Worm (Caenorhabditis elegans): ENCODE data around the gene F55C5.17.

Gene F55C5.17

DNA sequence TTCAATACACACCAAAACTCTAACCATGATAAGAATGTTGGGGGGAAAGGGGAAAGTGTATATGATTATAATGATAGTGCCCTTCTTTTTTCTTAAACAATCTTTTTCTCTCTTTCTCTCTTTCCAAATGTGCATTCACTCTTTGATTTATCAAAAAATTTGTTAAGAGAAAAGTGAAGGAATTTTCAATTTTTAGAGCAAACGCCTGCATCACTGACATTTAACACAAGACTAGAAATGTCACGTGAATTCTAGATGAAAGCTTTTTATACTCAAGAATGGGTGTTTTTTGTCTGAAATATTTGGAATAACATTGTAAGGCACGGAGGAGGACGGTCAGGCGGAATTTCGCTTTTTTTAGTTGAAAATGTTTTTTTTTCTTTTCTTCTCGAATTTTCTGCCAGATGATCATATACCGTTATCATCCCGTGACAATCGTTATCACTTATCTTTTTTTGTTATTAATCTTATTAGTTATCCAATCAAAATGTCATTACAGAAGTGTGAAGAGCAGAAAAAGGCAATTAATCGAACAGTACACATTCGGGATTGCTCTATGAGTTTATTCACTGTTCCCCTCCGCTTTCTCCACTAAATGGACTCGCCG is at the start of gene F55C5.17, which contains the start of gene frm-7:
Gene F55C5.17, plus strand, starts transcription at position 557 of the 607 bp plus-strand sequence.
Gene frm-7, plus strand, starts transcription at position 500 of the 607 bp plus-strand sequence.
- TF ChIP-seq him-1 (tag; optimal IDR thresholded peaks at IDR 0.05) (no peak), dao-5 (tag; optimal IDR thresholded peaks at IDR 0.05) (no peak), W03F9.2 (tag; optimal IDR thresholded peaks at IDR 0.05) (no peak)

- TF ChIP-seq dao-5 (tag; optimal IDR thresholded peaks at IDR 0.05) (no peak), W03F9.2 (tag; optimal IDR thresholded peaks at IDR 0.05) (no peak), him-1 (tag; optimal IDR thresholded peaks at IDR 0.05) (no peak)
Observed at ce11 chrV:12255343-12255742, 47.0 kb upstream of the F55C5.17 start, which contains the start of gene T04H1.12. TSS of gene T04H1.12 (plus strand) at chrV:12255643.

ce11 chrV:12256398-12256797 is 45.9 kb upstream of the F55C5.17 start, which contains the start of gene ugt-55:
TSS of gene ugt-55 (plus strand) at chrV:12256698.
- TF ChIP-seq dao-5 (tag; optimal IDR thresholded peaks at IDR 0.05) (no peak), him-1 (tag; optimal IDR thresholded peaks at IDR 0.05) (no peak), W03F9.2 (tag; optimal IDR thresholded peaks at IDR 0.05) (no peak)

DNA sequence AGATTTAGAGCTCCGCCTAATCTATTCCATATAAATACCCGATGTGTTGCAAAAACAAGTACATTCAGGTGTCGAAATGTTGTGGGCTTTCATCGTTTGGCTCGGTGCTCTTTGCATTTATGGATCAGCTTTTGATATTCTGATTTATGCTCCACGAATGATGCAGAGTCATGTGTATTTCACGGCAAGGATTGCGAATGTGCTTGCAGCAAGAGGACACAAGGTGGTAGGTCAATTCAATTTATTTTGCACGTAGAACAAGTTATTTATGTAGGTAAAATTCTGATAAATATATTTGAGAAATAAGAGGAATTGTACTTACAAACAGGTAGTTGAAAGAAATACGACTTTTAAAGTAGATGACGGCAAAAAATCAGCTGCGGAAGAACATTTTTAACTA is 43.4 kb upstream of the F55C5.17 start, which contains the start of gene ugt-56:
Gene ugt-56, plus strand, starts transcription at position 61 of the 400 bp plus-strand sequence.
- TF ChIP-seq W03F9.2 (tag; optimal IDR thresholded peaks at IDR 0.05): no peak
- no peak for TF ChIP-seq dao-5 (tag; optimal IDR thresholded peaks at IDR 0.05)
- TF ChIP-seq him-1 (tag; optimal IDR thresholded peaks at IDR 0.05): no peak

ce11 chrV:12261377-12261776 is 41.0 kb upstream of the F55C5.17 start, which contains the start of gene tbb-6:
TSS of gene tbb-6 (plus strand) at chrV:12261531.
- TF ChIP-seq dao-5 (tag; optimal IDR thresholded peaks at IDR 0.05) (no peak), him-1 (tag; optimal IDR thresholded peaks at IDR 0.05) (no peak), W03F9.2 (tag; optimal IDR thresholded peaks at IDR 0.05) (no peak)

ce11 chrV:12263723-12264122 is 38.6 kb upstream of the F55C5.17 start, which contains the start of gene ssp-35:
TSS of gene ssp-35 (minus strand) at chrV:12263823.
- TF ChIP-seq him-1 (tag; optimal IDR thresholded peaks at IDR 0.05) (no peak), dao-5 (tag; optimal IDR thresholded peaks at IDR 0.05) (no peak), W03F9.2 (tag; optimal IDR thresholded peaks at IDR 0.05) (no peak)

ce11 chrV:12269272-12269767 is 33.0 kb upstream of the F55C5.17 start, which contains the start of gene twk-24:
TSS of gene twk-24 (minus strand) at chrV:12269322.
- TF ChIP-seq W03F9.2 (tag; optimal IDR thresholded peaks at IDR 0.05): no peak
- no peak for TF ChIP-seq him-1 (tag; optimal IDR thresholded peaks at IDR 0.05)
- TF ChIP-seq dao-5 (tag; optimal IDR thresholded peaks at IDR 0.05): no peak

DNA sequence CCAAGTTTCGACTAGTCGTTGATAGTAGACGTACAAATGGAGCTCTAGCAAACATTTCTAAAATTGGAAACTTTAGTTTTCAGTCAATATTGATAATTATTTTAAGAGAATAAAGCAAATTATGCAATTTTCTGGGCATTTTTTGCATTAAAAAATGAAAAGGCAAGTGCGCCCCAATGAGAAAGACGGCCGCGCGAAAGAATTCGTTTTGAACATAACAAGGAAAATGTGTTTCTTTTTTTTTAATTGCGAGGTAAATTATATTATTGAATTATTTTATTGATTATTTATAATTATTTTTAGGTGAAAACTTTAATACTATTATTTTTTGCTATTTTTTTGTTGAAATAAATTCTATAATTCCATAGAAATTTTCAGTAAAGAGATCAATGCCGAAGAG is 30.8 kb upstream of the F55C5.17 start, which contains the start of the genes tsfm-1 and capg-2:
Gene tsfm-1, minus strand, starts transcription at position 57 of the 400 bp plus-strand sequence.
Gene capg-2, plus strand, starts transcription at position 379 of the 400 bp plus-strand sequence.
- TF ChIP-seq dao-5 (tag; optimal IDR thresholded peaks at IDR 0.05): no peak
- TF ChIP-seq him-1 (tag; optimal IDR thresholded peaks at IDR 0.05): no peak
- TF ChIP-seq W03F9.2 (tag; optimal IDR thresholded peaks at IDR 0.05): peak; percentile 19

ce11 chrV:12275714-12276113 is 26.6 kb upstream of the F55C5.17 start:
- TF ChIP-seq dao-5 (tag; optimal IDR thresholded peaks at IDR 0.05): no peak
- TF ChIP-seq W03F9.2 (tag; optimal IDR thresholded peaks at IDR 0.05): no peak
- no peak for TF ChIP-seq him-1 (tag; optimal IDR thresholded peaks at IDR 0.05)

DNA sequence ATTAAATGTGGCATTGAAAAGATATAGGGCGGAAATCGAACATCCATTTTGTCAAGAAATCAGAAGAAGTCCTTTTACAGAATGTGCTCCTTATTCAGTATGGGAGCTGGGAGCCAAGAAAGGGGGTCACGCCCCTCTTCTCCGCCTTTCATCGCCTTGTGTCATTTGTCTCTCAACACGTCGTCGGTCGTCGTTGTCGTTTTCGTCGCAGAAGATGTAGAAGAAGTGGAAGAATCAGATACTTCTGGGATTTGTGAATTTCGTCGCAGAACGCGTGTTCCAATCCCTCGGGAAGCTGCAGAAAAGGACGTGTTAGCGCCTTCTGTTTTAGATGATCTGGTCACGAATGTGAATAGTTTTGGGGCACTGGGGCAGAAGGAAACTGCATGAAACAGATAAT is 25.4 kb upstream of the F55C5.17 start, which contains the start of gene bnc-1:
Gene bnc-1, minus strand, starts transcription at position 101 of the 400 bp plus-strand sequence.
- TF ChIP-seq him-1 (tag; optimal IDR thresholded peaks at IDR 0.05): no peak

DNA sequence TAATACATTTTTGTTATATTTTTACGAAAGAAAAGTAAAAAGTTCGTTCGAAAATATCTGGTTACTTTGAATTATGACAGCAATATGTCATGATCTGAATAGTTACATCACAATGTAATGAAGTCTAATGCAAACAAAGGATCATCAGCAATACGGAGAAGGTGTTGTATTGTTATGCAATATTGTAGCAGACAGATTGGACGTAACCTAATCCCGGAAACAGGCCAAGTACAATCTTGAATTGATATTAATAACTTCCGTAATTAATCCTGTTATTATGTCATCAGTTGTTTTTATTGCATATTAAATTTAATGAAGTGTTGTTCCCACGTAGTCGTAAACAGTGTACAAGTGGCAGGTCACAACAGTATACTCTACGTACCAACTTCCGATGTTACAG is 20.8 kb upstream of the F55C5.17 start:
- TF ChIP-seq W03F9.2 (tag; optimal IDR thresholded peaks at IDR 0.05): no peak
- TF ChIP-seq dao-5 (tag; optimal IDR thresholded peaks at IDR 0.05): no peak
- no peak for TF ChIP-seq him-1 (tag; optimal IDR thresholded peaks at IDR 0.05)

DNA sequence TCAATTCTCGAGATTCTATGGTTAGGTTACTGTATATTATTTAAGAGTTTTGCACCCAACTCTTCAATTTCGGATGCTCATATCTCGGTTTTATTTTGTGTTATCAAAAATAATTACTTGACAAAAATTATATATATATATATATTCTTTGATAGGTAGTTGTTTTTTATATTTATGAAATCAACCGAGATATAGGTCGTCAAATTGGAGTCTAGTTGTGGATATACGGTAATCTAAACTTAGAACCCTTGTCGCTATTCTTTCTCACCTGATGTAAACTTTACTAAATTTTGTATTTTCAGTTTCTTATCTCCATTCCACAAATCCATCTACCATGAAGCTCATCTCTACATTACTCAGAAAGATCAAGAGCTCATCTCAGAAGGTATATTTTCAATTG is 19.2 kb upstream of the F55C5.17 start, which contains the start of gene F55C5.10:
Gene F55C5.10, plus strand, starts transcription at position 301 of the 400 bp plus-strand sequence.
- TF ChIP-seq him-1 (tag; optimal IDR thresholded peaks at IDR 0.05): no peak
- no peak for TF ChIP-seq W03F9.2 (tag; optimal IDR thresholded peaks at IDR 0.05)
- no peak for TF ChIP-seq dao-5 (tag; optimal IDR thresholded peaks at IDR 0.05)

- TF ChIP-seq dao-5 (tag; optimal IDR thresholded peaks at IDR 0.05): no peak
- no peak for TF ChIP-seq him-1 (tag; optimal IDR thresholded peaks at IDR 0.05)
- TF ChIP-seq W03F9.2 (tag; optimal IDR thresholded peaks at IDR 0.05): no peak
Observed at ce11 chrV:12287667-12288066, 14.7 kb upstream of the F55C5.17 start.

DNA sequence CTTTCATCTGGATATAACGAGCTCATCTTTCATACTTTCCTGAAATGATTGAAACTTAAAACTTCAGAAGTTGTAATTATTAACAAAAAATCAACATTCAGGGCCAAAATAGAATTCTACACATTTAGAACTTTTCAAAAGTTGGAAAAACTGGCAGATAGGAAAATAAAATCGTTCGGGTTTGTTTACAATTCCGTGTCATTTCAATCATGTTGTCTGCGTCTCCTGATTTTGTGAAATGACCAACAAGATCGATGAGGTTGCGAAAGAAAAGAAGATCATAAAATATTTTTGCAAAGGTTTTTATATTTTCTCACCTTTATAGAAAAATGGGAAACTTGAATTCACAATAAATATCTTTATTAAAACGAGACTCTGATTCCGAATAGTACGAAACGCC is 13.8 kb upstream of the F55C5.17 start, which contains the start of gene rskd-1:
Gene rskd-1, minus strand, starts transcription at position 39 of the 400 bp plus-strand sequence.
- TF ChIP-seq dao-5 (tag; optimal IDR thresholded peaks at IDR 0.05): no peak

All from whole organism, L4/young adult.